Worm (Caenorhabditis elegans): ENCODE data around the gene try-10.

The try-10 gene

ce11 chrV:13013844-13014243 lies 786 bp upstream of the try-10 start, which contains the start of gene F15B9.6:
Gene F15B9.6, plus strand, starts transcription at chrV:13014144.
- TF ChIP-seq ztf-1 (GFP tag; conservative IDR thresholded peaks at IDR 0.05) = no peak
- TF ChIP-seq nhr-21 (tag; optimal IDR thresholded peaks at IDR 0.05) = no peak
- no peak for TF ChIP-seq dmd-4 (tag; optimal IDR thresholded peaks at IDR 0.05)
- TF ChIP-seq ceh-16 (tag; optimal IDR thresholded peaks at IDR 0.05) = no peak
- no peak for TF ChIP-seq nhr-25 (tag; optimal IDR thresholded peaks at IDR 0.05)
- no peak for TF ChIP-seq crh-2 (tag; optimal IDR thresholded peaks at IDR 0.05)
- TF ChIP-seq unc-39 (tag; optimal IDR thresholded peaks at IDR 0.05) = no peak

ce11 chrV:13011904-13012303 lies 1.2 kb downstream of the try-10 start:
- TF ChIP-seq snpc-4 (tag; optimal IDR thresholded peaks at IDR 0.05) (no peak), ztf-1 (GFP tag; conservative IDR thresholded peaks at IDR 0.05) (no peak), aly-2 (tag; optimal IDR thresholded peaks at IDR 0.05) (no peak), mdl-1 (tag; optimal IDR thresholded peaks at IDR 0.05) (no peak), ZK546.5 (tag; optimal IDR thresholded peaks at IDR 0.05) (no peak), F13H6.1 (tag; optimal IDR thresholded peaks at IDR 0.05) (peak; percentile 42), unc-62 (GFP tag; optimal IDR thresholded peaks at IDR 0.05) (no peak), gmeb-1 (tag; optimal IDR thresholded peaks at IDR 0.05) (peak; percentile 22), elt-1 (tag; optimal IDR thresholded peaks at IDR 0.05) (no peak), ama-1 (optimal IDR thresholded peaks at IDR 0.05) (no peak), lin-11 (tag; optimal IDR thresholded peaks at IDR 0.05) (no peak), sma-9 (GFP tag; optimal IDR thresholded peaks at IDR 0.05) (peak; percentile 78), sma-9 (tag; optimal IDR thresholded peaks at IDR 0.05) (no peak), crh-2 (tag; optimal IDR thresholded peaks at IDR 0.05) (peak; percentile 92), fos-1 (tag; optimal IDR thresholded peaks at IDR 0.05) (peak; percentile 28)

- TF ChIP-seq C34F6.9 (tag; optimal IDR thresholded peaks at IDR 0.05) = peak; percentile 57
- no peak for TF ChIP-seq fos-1 (tag; optimal IDR thresholded peaks at IDR 0.05)
- peak; percentile 32 for TF ChIP-seq unc-55 (GFP tag; optimal IDR thresholded peaks at IDR 0.05)
- TF ChIP-seq sma-3 (GFP tag; optimal IDR thresholded peaks at IDR 0.05) = no peak
- TF ChIP-seq nhr-11 (tag; optimal IDR thresholded peaks at IDR 0.05) = no peak
- TF ChIP-seq crh-2 (tag; optimal IDR thresholded peaks at IDR 0.05) = peak; percentile 49
- TF ChIP-seq lsy-2 (tag; optimal IDR thresholded peaks at IDR 0.05) = peak in 1 of 2 experiments; percentile 49
- no peak for TF ChIP-seq peb-1 (tag; optimal IDR thresholded peaks at IDR 0.05)
- no peak for TF ChIP-seq elt-3 (tag; optimal IDR thresholded peaks at IDR 0.05)
- TF ChIP-seq R02D3.7 (tag; optimal IDR thresholded peaks at IDR 0.05) = no peak
- no peak for TF ChIP-seq alr-1 (tag; optimal IDR thresholded peaks at IDR 0.05)
- peak; percentile 21 for TF ChIP-seq lin-13 (GFP tag; optimal IDR thresholded peaks at IDR 0.05)
- no peak for TF ChIP-seq nhr-25 (tag; optimal IDR thresholded peaks at IDR 0.05)
- TF ChIP-seq F13H6.1 (tag; optimal IDR thresholded peaks at IDR 0.05) = peak; percentile 7
- no peak for TF ChIP-seq zag-1 (tag; optimal IDR thresholded peaks at IDR 0.05)
- TF ChIP-seq nhr-21 (tag; optimal IDR thresholded peaks at IDR 0.05) = no peak
- no peak for TF ChIP-seq ama-1 (optimal IDR thresholded peaks at IDR 0.05)
- no peak for TF ChIP-seq unc-62 (GFP tag; optimal IDR thresholded peaks at IDR 0.05)
- no peak for TF ChIP-seq skn-1 (tag; optimal IDR thresholded peaks at IDR 0.05)
- no peak for TF ChIP-seq nhr-77 (tag; optimal IDR thresholded peaks at IDR 0.05)
- TF ChIP-seq blmp-1 (tag; optimal IDR thresholded peaks at IDR 0.05; ENCODE audit: insufficient read depth) = peak; percentile 39
- no peak for TF ChIP-seq sma-9 (GFP tag; optimal IDR thresholded peaks at IDR 0.05)
- TF ChIP-seq sma-9 (tag; optimal IDR thresholded peaks at IDR 0.05) = no peak
- TF ChIP-seq elt-1 (tag; optimal IDR thresholded peaks at IDR 0.05) = no peak
- TF ChIP-seq mab-5 (tag; optimal IDR thresholded peaks at IDR 0.05) = no peak
- no peak for TF ChIP-seq ztf-4 (tag; optimal IDR thresholded peaks at IDR 0.05)
- peak; percentile 37 for TF ChIP-seq nhr-129 (tag; optimal IDR thresholded peaks at IDR 0.05)
- no peak for TF ChIP-seq sem-4 (tag; optimal IDR thresholded peaks at IDR 0.05)
- TF ChIP-seq Y55F3AM.14 (GFP tag; optimal IDR thresholded peaks at IDR 0.05) = no peak
- no peak for TF ChIP-seq ceh-16 (tag; optimal IDR thresholded peaks at IDR 0.05)
- TF ChIP-seq dmd-4 (tag; optimal IDR thresholded peaks at IDR 0.05) = no peak
These were observed 3.2 kb downstream of the try-10 start for ce11 chrV:13009843-13010242.

ce11 chrV:13009271-13009670 lies 3.8 kb downstream of the try-10 start:
- TF ChIP-seq mab-5 (tag; optimal IDR thresholded peaks at IDR 0.05) = no peak
- TF ChIP-seq lsy-2 (tag; optimal IDR thresholded peaks at IDR 0.05) = no peak
